Fruit fly (Drosophila melanogaster) whole organism, embryonic: Measurements from ENCODE around the gene CG1983.

Experiments
- Atf3 ChIP-seq: fragments of 200-800 bp; sonication (Bioruptor generic); optimal IDR thresholded peaks from 3 replicates; lab custom pipeline; 2016; ENCODE audit warnings: missing biosample characterization, missing genetic modification characterization
- CG11695 ChIP-seq: fragments of 200-800 bp; sonication (Bioruptor generic); IDR thresholded peaks from 3 replicates; pipeline ENCODE4 v1.3.6; 2022; ENCODE audit warnings: missing biosample characterization, missing genetic modification characterization
- CG12219 ChIP-seq: fragments of 200-800 bp; sonication (Bioruptor generic); optimal IDR thresholded peaks from 3 replicates; lab custom pipeline; 2018; ENCODE audit warnings: missing biosample characterization, mild to moderate bottlenecking, missing genetic modification characterization
- CG13624 ChIP-seq: fragments of 200-800 bp; sonication (Bioruptor generic); optimal IDR thresholded peaks from 2 replicates; lab custom pipeline; 2016; ENCODE audit warnings: missing biosample characterization, missing genetic modification characterization
- CG14965 ChIP-seq: fragments of 200-800 bp; sonication (Bioruptor generic); optimal IDR thresholded peaks from 2 replicates; lab custom pipeline; 2016; ENCODE audit warnings: missing biosample characterization, missing genetic modification characterization, borderline replicate concordance
- CG15073 ChIP-seq: fragments of 200-800 bp; sonication (Bioruptor generic); optimal IDR thresholded peaks from 2 replicates; lab custom pipeline; 2016; ENCODE audit warnings: missing biosample characterization, missing genetic modification characterization
- CG16863 ChIP-seq: fragments of 200-800 bp; sonication (Bioruptor generic); optimal IDR thresholded peaks from 3 replicates; lab custom pipeline; 2016; ENCODE audit warnings: missing biosample characterization, missing genetic modification characterization
- CG17186 ChIP-seq: fragments of 200-800 bp; sonication (Bioruptor generic); optimal IDR thresholded peaks from 3 replicates; lab custom pipeline; 2017; ENCODE audit warnings: missing biosample characterization, missing genetic modification reagents, missing genetic modification characterization
- CG18599 ChIP-seq: fragments of 200-800 bp; sonication (Bioruptor generic); optimal IDR thresholded peaks from 3 replicates; lab custom pipeline; 2017; ENCODE audit warnings: missing biosample characterization, missing genetic modification characterization, mild to moderate bottlenecking, moderate library complexity, missing genetic modification reagents
- CG2202 ChIP-seq: fragments of 200-800 bp; sonication (Bioruptor generic); optimal IDR thresholded peaks from 2 replicates; lab custom pipeline; 2018; ENCODE audit warnings: missing biosample characterization, mild to moderate bottlenecking, missing genetic modification characterization
- CG30020 ChIP-seq: fragments of 200-800 bp; optimal IDR thresholded peaks from 2 replicates; lab custom pipeline; 2019; ENCODE audit warnings: missing biosample characterization, mild to moderate bottlenecking, missing genetic modification characterization, moderate library complexity
- CG30403 ChIP-seq: fragments of 200-800 bp; sonication (Bioruptor generic); optimal IDR thresholded peaks from 3 replicates; lab custom pipeline; 2016; ENCODE audit warnings: missing biosample characterization, missing genetic modification characterization
- CG31441 ChIP-seq: fragments of 200-800 bp; sonication (Bioruptor generic); IDR thresholded peaks from 2 replicates; pipeline ENCODE4 v1.3.6; 2022; ENCODE audit warnings: missing biosample characterization, missing genetic modification characterization
- CG34224 ChIP-seq: fragments of 200-800 bp; sonication (Bioruptor generic); IDR thresholded peaks from 3 replicates; pipeline ENCODE4 v1.3.6; 2022; ENCODE audit warnings: missing biosample characterization, missing genetic modification characterization; ENCODE audit not compliant: partially characterized antibody
- CG34422 ChIP-seq: fragments of 200-800 bp; sonication (Bioruptor generic); IDR thresholded peaks from 3 replicates; pipeline ENCODE4 v1.3.6; 2022; ENCODE audit warnings: missing biosample characterization, missing genetic modification characterization
- CG3838 ChIP-seq: fragments of 200-800 bp; sonication (Bioruptor generic); optimal IDR thresholded peaks from 3 replicates; lab custom pipeline; 2016; ENCODE audit warnings: missing biosample characterization, missing genetic modification characterization
- CG42726 ChIP-seq: fragments of 200-800 bp; sonication (Bioruptor generic); IDR thresholded peaks from 2 replicates; pipeline ENCODE4 v1.3.6; 2022; ENCODE audit warnings: missing biosample characterization, missing genetic modification characterization; ENCODE audit not compliant: partially characterized antibody
- CG4360 ChIP-seq: fragments of 200-800 bp; sonication (Bioruptor generic); IDR thresholded peaks from 2 replicates; pipeline ENCODE4 v1.3.6; 2022; ENCODE audit warnings: missing biosample characterization, missing genetic modification characterization
- CG4424 ChIP-seq: fragments of 200-800 bp; sonication (Bioruptor generic); optimal IDR thresholded peaks from 3 replicates; lab custom pipeline; 2016; ENCODE audit warnings: missing biosample characterization, missing genetic modification characterization
- CG6683 ChIP-seq: fragments of 200-800 bp; sonication (Bioruptor generic); optimal IDR thresholded peaks from 2 replicates; lab custom pipeline; 2017; ENCODE audit warnings: missing biosample characterization, mild to moderate bottlenecking, missing genetic modification characterization, missing genetic modification reagents
- CG7786 ChIP-seq: fragments of 200-800 bp; sonication (Bioruptor generic); optimal IDR thresholded peaks from 2 replicates; lab custom pipeline; 2016; ENCODE audit warnings: missing biosample characterization, missing genetic modification characterization
- CG8924 ChIP-seq: fragments of 200-800 bp; optimal IDR thresholded peaks from 3 replicates; lab custom pipeline; 2019; ENCODE audit warnings: missing biosample characterization, mild to moderate bottlenecking, missing genetic modification characterization, moderate library complexity
- CG9797 ChIP-seq: fragments of 200-800 bp; sonication (Bioruptor generic); optimal IDR thresholded peaks from 3 replicates; lab custom pipeline; 2018; ENCODE audit warnings: missing biosample characterization, mild to moderate bottlenecking, missing genetic modification characterization
- Camta ChIP-seq: fragments of 200-800 bp; sonication (Bioruptor generic); optimal IDR thresholded peaks from 2 replicates; lab custom pipeline; 2016; ENCODE audit warnings: missing biosample characterization, missing genetic modification characterization
- Dref ChIP-seq: fragments of 200-800 bp; sonication (Bioruptor generic); IDR thresholded peaks from 2 replicates; pipeline ENCODE4 v1.3.6; 2022; ENCODE audit warnings: missing biosample characterization, missing genetic modification characterization
- Fer1 ChIP-seq: fragments of 200-800 bp; sonication (Bioruptor generic); optimal IDR thresholded peaks from 2 replicates; lab custom pipeline; 2017; ENCODE audit warnings: missing biosample characterization, mild to moderate bottlenecking, missing genetic modification characterization
- Gug ChIP-seq: fragments of 200-800 bp; sonication (Bioruptor generic); IDR thresholded peaks from 4 replicates; pipeline ENCODE4 v1.3.6; 2022; ENCODE audit warnings: missing biosample characterization, missing genetic modification characterization
- HLH3B ChIP-seq: fragments of 200-800 bp; sonication (Bioruptor generic); IDR thresholded peaks from 2 replicates; pipeline ENCODE4 v1.3.6; 2022; ENCODE audit warnings: missing biosample characterization, missing genetic modification characterization
- Meics ChIP-seq: fragments of 200-800 bp; sonication (Bioruptor generic); optimal IDR thresholded peaks from 2 replicates; lab custom pipeline; 2017; ENCODE audit warnings: missing biosample characterization, mild to moderate bottlenecking, missing genetic modification characterization
- Oli ChIP-seq: fragments of 200-800 bp; sonication (Bioruptor generic); optimal IDR thresholded peaks from 2 replicates; lab custom pipeline; 2018; ENCODE audit warnings: missing biosample characterization, mild to moderate bottlenecking, missing genetic modification characterization, moderate library complexity
- Optix ChIP-seq: fragments of 200-800 bp; sonication (Bioruptor generic); IDR thresholded peaks from 3 replicates; pipeline ENCODE4 v1.3.6; 2022; ENCODE audit warnings: missing biosample characterization, missing genetic modification characterization
- ab ChIP-seq: fragments of 200-800 bp; sonication (Bioruptor generic); optimal IDR thresholded peaks from 2 replicates; lab custom pipeline; 2016; ENCODE audit warnings: missing biosample characterization, missing genetic modification characterization
- bcd ChIP-seq: fragments of 200-800 bp; sonication (Bioruptor generic); optimal IDR thresholded peaks from 2 replicates; lab custom pipeline; 2017; ENCODE audit warnings: missing biosample characterization, mild to moderate bottlenecking, missing genetic modification characterization
- bigmax ChIP-seq: fragments of 200-800 bp; sonication (Bioruptor generic); optimal IDR thresholded peaks from 2 replicates; lab custom pipeline; 2018; ENCODE audit warnings: missing biosample characterization, mild to moderate bottlenecking, missing genetic modification characterization
- crol ChIP-seq: fragments of 200-800 bp; sonication (Bioruptor generic); IDR thresholded peaks from 2 replicates; pipeline ENCODE4 v1.3.6; 2022; ENCODE audit warnings: missing biosample characterization, missing genetic modification characterization
- danr ChIP-seq: fragments of 200-800 bp; sonication (Bioruptor generic); IDR thresholded peaks from 2 replicates; pipeline ENCODE4 v1.3.6; 2022; ENCODE audit warnings: missing biosample characterization, missing genetic modification characterization
- dati ChIP-seq: fragments of 200-800 bp; sonication (Bioruptor generic); IDR thresholded peaks from 2 replicates; pipeline ENCODE4 v1.3.6; 2022; ENCODE audit warnings: missing biosample characterization, missing genetic modification characterization
- fru ChIP-seq: fragments of >200 bp; optimal IDR thresholded peaks from 2 replicates; lab custom pipeline; 2017
- ham ChIP-seq: fragments of 200-800 bp; sonication (Bioruptor generic); IDR thresholded peaks from 2 replicates; pipeline ENCODE4 v1.3.6; 2022; ENCODE audit warnings: missing biosample characterization, missing genetic modification characterization
- jigr1 ChIP-seq: fragments of 200-800 bp; sonication (Bioruptor generic); IDR thresholded peaks from 3 replicates; pipeline ENCODE4 v1.3.6; 2022; ENCODE audit warnings: missing biosample characterization, missing genetic modification characterization
- lilli ChIP-seq: fragments of 200-800 bp; sonication (Bioruptor generic); optimal IDR thresholded peaks from 3 replicates; lab custom pipeline; 2016; ENCODE audit warnings: missing biosample characterization, missing genetic modification characterization
- onecut ChIP-seq: fragments of 200-800 bp; sonication (Bioruptor generic); IDR thresholded peaks from 2 replicates; pipeline ENCODE4 v1.3.6; 2022; ENCODE audit warnings: missing biosample characterization, missing genetic modification characterization
- otp ChIP-seq: fragments of 200-800 bp; sonication (Bioruptor generic); IDR thresholded peaks from 3 replicates; pipeline ENCODE4, ENCODE4 v1.3.6; 2022; ENCODE audit warnings: missing biosample characterization, missing genetic modification characterization
- p53 ChIP-seq: fragments of 200-800 bp; sonication (Bioruptor generic); optimal IDR thresholded peaks from 2 replicates; lab custom pipeline; 2016; ENCODE audit warnings: missing biosample characterization, missing genetic modification characterization
- pnt ChIP-seq: fragments of 200-800 bp; sonication (Bioruptor generic); optimal IDR thresholded peaks from 3 replicates; lab custom pipeline; 2016; ENCODE audit warnings: missing biosample characterization, missing genetic modification characterization
- run ChIP-seq: fragments of 200-800 bp; sonication (Bioruptor generic); optimal IDR thresholded peaks from 3 replicates; lab custom pipeline; 2018; ENCODE audit warnings: missing biosample characterization, mild to moderate bottlenecking, missing genetic modification characterization
- tap ChIP-seq: fragments of 200-800 bp; optimal IDR thresholded peaks from 3 replicates; lab custom pipeline; 2019; ENCODE audit warnings: missing biosample characterization, mild to moderate bottlenecking, missing genetic modification characterization, moderate library complexity
- tin ChIP-seq: fragments of 200-800 bp; sonication (Bioruptor generic); optimal IDR thresholded peaks from 3 replicates; lab custom pipeline; 2016; ENCODE audit warnings: missing biosample characterization, missing genetic modification characterization
- tio ChIP-seq: fragments of 200-800 bp; sonication (Bioruptor generic); optimal IDR thresholded peaks from 2 replicates; lab custom pipeline; 2017; ENCODE audit warnings: missing biosample characterization, missing genetic modification characterization, inconsistent platforms
- toy ChIP-seq: fragments of 200-800 bp; sonication (Bioruptor generic); IDR thresholded peaks from 2 replicates; pipeline ENCODE4 v1.3.6; 2022; ENCODE audit warnings: missing biosample characterization, missing genetic modification characterization
- tup ChIP-seq: fragments of 200-800 bp; sonication (Bioruptor generic); optimal IDR thresholded peaks from 2 replicates; lab custom pipeline; 2016; ENCODE audit warnings: missing biosample characterization, mild to moderate bottlenecking, missing genetic modification characterization, moderate library complexity
- twi ChIP-seq: fragments of 200-800 bp; optimal IDR thresholded peaks from 2 replicates; lab custom pipeline; 2019; ENCODE audit warnings: missing biosample characterization, mild to moderate bottlenecking, missing genetic modification characterization, moderate library complexity
- zfh2 ChIP-seq: fragments of 200-800 bp; sonication (Bioruptor generic); optimal IDR thresholded peaks from 2 replicates; lab custom pipeline; 2016; ENCODE audit warnings: missing biosample characterization, missing genetic modification characterization

Gene CG1983

dm6 chr3R:30189836-30190235, 12.3 kb upstream of the CG1983 start (continued):
- TF ChIP-seq Gug (GFP tag; lab: Robert Waterston, UW) = peak; percentile 78
- peak; percentile 70; the same call in 1 of the 2 replicates for TF ChIP-seq danr (GFP tag; lab: Robert Waterston, UW)
- TF ChIP-seq bcd = peak; percentile 72
- peak; percentile 75; the same call in 2 of the 3 replicates for TF ChIP-seq CG11695
- peak; percentile 78 for TF ChIP-seq tap (tag; lab: Kevin White, UChicago)
- peak; percentile 78 for TF ChIP-seq Fer1 (GFP tag; lab: Kevin White, UChicago)
- TF ChIP-seq CG6683 = peak; percentile 28
- TF ChIP-seq CG12219 = peak; percentile 72
- no peak for TF ChIP-seq CG14965 (GFP tag; lab: Kevin White, UChicago)
- TF ChIP-seq ham (GFP tag; lab: Robert Waterston, UW) = no peak
- TF ChIP-seq p53 (GFP tag; lab: Kevin White, UChicago) = no peak
- TF ChIP-seq CG30020 (tag; lab: Kevin White, UChicago) = peak; percentile 2
- TF ChIP-seq dati (GFP tag; lab: Robert Waterston, UW) = no peak
- peak; percentile 27 for TF ChIP-seq twi (tag; lab: Kevin White, UChicago)
- TF ChIP-seq tio (GFP tag; lab: Kevin White, UChicago) = peak; percentile 65
- TF ChIP-seq tin (GFP tag; lab: Kevin White, UChicago) = peak; percentile 70
- TF ChIP-seq CG31441 = peak; percentile 87
- no peak for TF ChIP-seq CG9797 (GFP tag; lab: Kevin White, UChicago)
- peak; percentile 21 for TF ChIP-seq ab (GFP tag; lab: Kevin White, UChicago)
- no peak for TF ChIP-seq fru (lab: Kevin White, UChicago)
- TF ChIP-seq jigr1 (GFP tag; lab: Robert Waterston, UW) = peak; percentile 72; the same call in 2 of the 3 replicates
- TF ChIP-seq HLH3B = peak; percentile 83
- TF ChIP-seq Camta (GFP tag; lab: Kevin White, UChicago) = no peak
- peak; percentile 62 for TF ChIP-seq CG4424
- no peak for TF ChIP-seq CG2202 (tag; lab: Kevin White, UChicago)
- peak; percentile 66 for TF ChIP-seq Optix (GFP tag; lab: Robert Waterston, UW)
- no peak for TF ChIP-seq Dref
- TF ChIP-seq CG34422 (GFP tag; lab: Robert Waterston, UW) = peak; percentile 82
- peak; percentile 66 for TF ChIP-seq Meics (GFP tag; lab: Kevin White, UChicago)
- TF ChIP-seq zfh2 (GFP tag; lab: Kevin White, UChicago) = peak; percentile 33
- no peak for TF ChIP-seq CG42726 (GFP tag; lab: Robert Waterston, UW)
- no peak for TF ChIP-seq tup (GFP tag; lab: Kevin White, UChicago)
- TF ChIP-seq CG15073 (GFP tag; lab: Kevin White, UChicago) = no peak
- TF ChIP-seq CG7786 (GFP tag; lab: Kevin White, UChicago) = no peak
- TF ChIP-seq toy (GFP tag; lab: Robert Waterston, UW) = no peak
- TF ChIP-seq CG34224 (GFP tag; lab: Robert Waterston, UW) = no peak
- peak; percentile 77; the same call in 2 of the 3 replicates for TF ChIP-seq otp (GFP tag; lab: Robert Waterston, UW)
- peak; percentile 29 for TF ChIP-seq Atf3 (GFP tag; lab: Kevin White, UChicago)
- peak; percentile 66 for TF ChIP-seq pnt
- no peak for TF ChIP-seq bigmax (GFP tag; lab: Kevin White, UChicago)
- TF ChIP-seq CG13624 (GFP tag; lab: Kevin White, UChicago) = peak; percentile 32
- TF ChIP-seq onecut (GFP tag; lab: Robert Waterston, UW) = peak; percentile 62
- peak; percentile 50 for TF ChIP-seq lilli
- TF ChIP-seq CG30403 (GFP tag; lab: Kevin White, UChicago) = peak; percentile 75
- peak; percentile 70 for TF ChIP-seq CG18599 (GFP tag; lab: Kevin White, UChicago)
- TF ChIP-seq CG8924 = peak; percentile 63
- no peak for TF ChIP-seq CG3838 (GFP tag; lab: Kevin White, UChicago)
- TF ChIP-seq CG16863 (GFP tag; lab: Kevin White, UChicago) = peak; percentile 22
- peak; percentile 64 for TF ChIP-seq CG4360
- peak; percentile 81 for TF ChIP-seq Oli (tag; lab: Kevin White, UChicago)
- peak; percentile 36 for TF ChIP-seq run (tag; lab: Kevin White, UChicago)
- TF ChIP-seq crol (GFP tag; lab: Robert Waterston, UW) = no peak
- TF ChIP-seq CG17186 (GFP tag; lab: Kevin White, UChicago) = no peak
